Fruit fly (Drosophila melanogaster): Measurements from ENCODE around the gene Rlip.

The Rlip gene

DNA sequence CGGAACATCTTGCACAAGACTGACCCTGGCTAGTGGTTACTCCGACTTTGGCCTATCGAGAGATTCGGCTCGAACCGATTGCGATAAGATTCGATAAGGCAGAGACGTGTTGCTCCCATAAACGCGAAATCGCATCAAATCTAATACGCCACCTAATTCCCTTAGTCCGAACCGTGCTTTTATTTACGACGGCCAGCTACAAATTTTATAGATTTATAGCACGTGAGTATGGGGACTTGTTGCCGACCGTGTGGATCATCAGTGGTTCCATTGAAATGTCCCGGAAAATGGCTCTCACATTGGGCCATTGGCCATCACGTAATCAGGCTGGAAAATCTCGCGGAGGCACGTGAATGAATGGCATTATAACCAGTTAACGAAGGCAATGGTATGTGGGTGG is 10.5 kb upstream of the Rlip start, which contains the start of gene Alp5 (continued):
- no peak for TF ChIP-seq ewg (GFP tag; optimal IDR thresholded peaks at IDR 0.05)
- TF ChIP-seq GATAe (GFP tag; conservative IDR thresholded peaks at IDR 0.05) = no peak
- no peak for TF ChIP-seq ara (GFP tag; IDR thresholded peaks at IDR 0.05)
- TF ChIP-seq CG14050 (GFP tag; IDR thresholded peaks at IDR 0.05) = no peak
- no peak for TF ChIP-seq CG1647 (GFP tag; optimal IDR thresholded peaks at IDR 0.05)
- TF ChIP-seq lov (optimal IDR thresholded peaks at IDR 0.05) = no peak
- no peak for TF ChIP-seq lov (GFP tag; IDR thresholded peaks at IDR 0.05)
- peak; percentile 89 for TF ChIP-seq cwo (GFP tag; optimal IDR thresholded peaks at IDR 0.05)
- no peak for TF ChIP-seq wdn (GFP tag; IDR thresholded peaks at IDR 0.05)
- TF ChIP-seq CG5180 (GFP tag; optimal IDR thresholded peaks at IDR 0.05) = no peak
- TF ChIP-seq CG9727 (GFP tag; optimal IDR thresholded peaks at IDR 0.05) = no peak
- TF ChIP-seq CG12104 (GFP tag; optimal IDR thresholded peaks at IDR 0.05) = no peak
- no peak for TF ChIP-seq CG7745 (tag; optimal IDR thresholded peaks at IDR 0.05)
- no peak for TF ChIP-seq ham (GFP tag; IDR thresholded peaks at IDR 0.05)
- no peak for TF ChIP-seq sr (GFP tag; IDR thresholded peaks at IDR 0.05)
- TF ChIP-seq grn (GFP tag; optimal IDR thresholded peaks at IDR 0.05) = peak; percentile 43
- TF ChIP-seq CG6689 (GFP tag; IDR thresholded peaks at IDR 0.05) = no peak
- no peak for TF ChIP-seq disco-r (GFP tag; optimal IDR thresholded peaks at IDR 0.05)
- TF ChIP-seq CG1602 (GFP tag; optimal IDR thresholded peaks at IDR 0.05) = no peak
- no peak for TF ChIP-seq slou (GFP tag; optimal IDR thresholded peaks at IDR 0.05)
- no peak for TF ChIP-seq cad (GFP tag; optimal IDR thresholded peaks at IDR 0.05)
- peak; percentile 2 for TF ChIP-seq CG3281 (GFP tag; optimal IDR thresholded peaks at IDR 0.05)
- no peak for TF ChIP-seq CG2712 (tag; optimal IDR thresholded peaks at IDR 0.05)
- peak; percentile 78 for TF ChIP-seq exex (tag; optimal IDR thresholded peaks at IDR 0.05)
- no peak for TF ChIP-seq pb (GFP tag; optimal IDR thresholded peaks at IDR 0.05)

DNA sequence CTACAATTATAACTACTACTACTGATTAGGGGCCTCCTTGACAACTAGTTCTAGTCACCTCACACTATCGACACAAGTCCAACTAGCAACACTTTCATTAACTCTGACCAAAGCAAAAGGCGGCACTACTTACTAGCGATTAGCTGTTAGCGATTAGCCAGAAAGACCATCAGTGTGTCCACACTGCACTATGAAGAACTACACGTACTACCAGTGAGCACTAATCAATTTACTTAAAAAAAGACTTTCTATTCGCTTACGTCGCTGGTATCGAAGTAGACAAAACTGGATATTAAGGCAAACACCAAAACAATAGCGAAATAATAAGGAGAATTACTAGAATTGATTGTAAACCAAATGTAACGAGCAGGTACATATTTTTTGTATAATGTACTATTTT is 3.7 kb upstream of the Rlip start:
- no peak for TF ChIP-seq Dip3 (GFP tag; optimal IDR thresholded peaks at IDR 0.05)
- TF ChIP-seq CG2199 (GFP tag; IDR thresholded peaks at IDR 0.05) = no peak
- TF ChIP-seq stwl (tag; optimal IDR thresholded peaks at IDR 0.05) = peak; percentile 93
- TF ChIP-seq Med (GFP tag) = peak; percentile 50
- TF ChIP-seq CG14710 (tag; optimal IDR thresholded peaks at IDR 0.05) = peak; percentile 73

DNA sequence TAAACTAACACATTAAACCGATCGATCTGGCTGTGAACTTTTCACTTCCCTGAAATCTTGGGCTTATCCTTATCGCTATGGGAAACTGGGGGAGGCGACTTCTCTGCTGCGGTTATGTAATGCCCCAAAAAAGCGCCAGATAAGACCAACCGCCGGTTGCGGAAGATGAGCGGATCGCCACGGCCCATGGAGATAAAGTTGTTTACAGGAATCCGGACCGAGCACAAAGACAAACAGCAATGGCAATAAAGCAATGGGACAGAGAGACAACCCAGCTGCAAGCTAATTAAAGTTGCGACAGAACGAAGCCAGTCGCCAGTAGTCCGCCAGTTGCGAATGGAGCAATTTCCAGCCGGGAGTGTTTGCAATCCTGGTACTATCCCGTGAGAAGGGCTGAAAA is 1.8 kb upstream of the Rlip start, which contains the start of gene CG5697:
TSS of gene CG5697 (plus strand) at position 314 of the 400 bp plus-strand sequence.
- peak; percentile 46 for TF ChIP-seq CG10543 (GFP tag; optimal IDR thresholded peaks at IDR 0.05)
- TF ChIP-seq Rx (GFP tag; IDR thresholded peaks at IDR 0.05) = no peak
- no peak for TF ChIP-seq fru (optimal IDR thresholded peaks at IDR 0.05)
- no peak for TF ChIP-seq dpn (GFP tag; optimal IDR thresholded peaks at IDR 0.05)
- peak; percentile 21 for TF ChIP-seq Hmr (GFP tag; optimal IDR thresholded peaks at IDR 0.05)
- no peak for TF ChIP-seq ac (GFP tag; optimal IDR thresholded peaks at IDR 0.05)
- TF ChIP-seq seq (GFP tag; IDR thresholded peaks at IDR 0.05) = peak; percentile 32; the same call in 1 of the 2 replicates
- TF ChIP-seq CG7745 (tag; optimal IDR thresholded peaks at IDR 0.05) = no peak
- TF ChIP-seq otp (GFP tag; IDR thresholded peaks at IDR 0.05) = no peak
- TF ChIP-seq CG15601 (tag; optimal IDR thresholded peaks at IDR 0.05) = no peak
- no peak for TF ChIP-seq Nf-YA (GFP tag; IDR thresholded peaks at IDR 0.05)
- TF ChIP-seq twi (tag; optimal IDR thresholded peaks at IDR 0.05) = no peak
- no peak for TF ChIP-seq Mrtf (GFP tag; IDR thresholded peaks at IDR 0.05)
- no peak for TF ChIP-seq hkb (optimal IDR thresholded peaks at IDR 0.05)
- peak; percentile 35 for TF ChIP-seq hkb (GFP tag; IDR thresholded peaks at IDR 0.05)
- TF ChIP-seq CoRest (tag; optimal IDR thresholded peaks at IDR 0.05) = no peak
- TF ChIP-seq CG11456 (GFP tag; IDR thresholded peaks at IDR 0.05) = 0 out of 3 replicates have a peak, but pooled peaks have one; percentile 27
- TF ChIP-seq CG13296 (GFP tag; optimal IDR thresholded peaks at IDR 0.05) = peak; percentile 26
- TF ChIP-seq CG14014 (GFP tag; IDR thresholded peaks at IDR 0.05) = peak; percentile 52; the same call in 1 of the 2 replicates
- TF ChIP-seq CG8290 (GFP tag; optimal IDR thresholded peaks at IDR 0.05) = no peak
- peak in 1 of 2 experiments; percentile 12 for TF ChIP-seq CG8290 (tag; optimal IDR thresholded peaks at IDR 0.05)
- TF ChIP-seq Lim3 (GFP tag; IDR thresholded peaks at IDR 0.05) = no peak
- 0 out of 3 replicates have a peak, but pooled peaks have one; percentile 16 for TF ChIP-seq CG11695 (GFP tag; IDR thresholded peaks at IDR 0.05)
- TF ChIP-seq cas (GFP tag; IDR thresholded peaks at IDR 0.05) = no peak
